Worm (Caenorhabditis elegans) whole organism, L4 larva: Measurements from ENCODE around the gene F10A3.4.

Experiments used
- D1046.2 ChIP-seq: fragments of 200-800 bp; sonication (Bioruptor generic); IDR thresholded peaks from 2 replicates; pipeline ENCODE4 v1.3.6; 2022; ENCODE audit warnings: missing genetic modification characterization, missing compliant biosample characterization
- F26F4.8 ChIP-seq: fragments of 200-800 bp; sonication (Bioruptor generic); conservative IDR thresholded peaks from 2 replicates; pipeline ENCODE4 v1.3.6; 2022; ENCODE audit warnings: missing genetic modification characterization, missing compliant biosample characterization
- F49E8.2 ChIP-seq: sonication (generic microtip); optimal IDR thresholded peaks from 2 replicates; lab custom pipeline; 2016; ENCODE audit warnings: missing compliant biosample characterization, mild to moderate bottlenecking, missing genetic modification characterization, borderline replicate concordance
- Y48G9A.11 ChIP-seq: fragments of 200-800 bp; sonication (Bioruptor generic); IDR thresholded peaks from 2 replicates; pipeline ENCODE4 v1.3.6; 2022; ENCODE audit warnings: missing genetic modification reagents, missing genetic modification characterization, missing compliant biosample characterization
- Y75B8A.6 ChIP-seq: fragments of 200-800 bp; sonication (Bioruptor generic); IDR thresholded peaks from 2 replicates; pipeline ENCODE4 v1.3.6; 2022; ENCODE audit warnings: missing genetic modification reagents, missing genetic modification characterization, missing compliant biosample characterization
- aha-1 ChIP-seq: fragments of 150-350 bp; peaks from one replicate; lab custom pipeline; 2014; ENCODE audit warnings: missing biosample characterization, missing genetic modification characterization
- ama-1 ChIP-seq: fragments of 150-350 bp; optimal IDR thresholded peaks from 2 replicates; lab custom pipeline; 2014; ENCODE audit warnings: inconsistent platforms, mixed read lengths
- attf-4 ChIP-seq: sonication (generic microtip); optimal IDR thresholded peaks from 3 replicates; lab custom pipeline; 2017; ENCODE audit warnings: missing biosample characterization, missing genetic modification characterization
- ceh-32 ChIP-seq: sonication (generic microtip); optimal IDR thresholded peaks from 2 replicates; lab custom pipeline; 2016; ENCODE audit warnings: mild to moderate bottlenecking, missing genetic modification characterization, missing compliant biosample characterization; ENCODE audit not compliant: poor library complexity
- ceh-44 ChIP-seq: fragments of 200-800 bp; sonication (Bioruptor generic); IDR thresholded peaks from 2 replicates; pipeline ENCODE4 v1.3.6; 2022; ENCODE audit warnings: missing genetic modification reagents, missing genetic modification characterization, missing compliant biosample characterization
- daf-16 ChIP-seq, 3 experiments: sonication (generic microtip); optimal IDR thresholded peaks; 2 replicates each; lab custom pipeline; 2016 to 2017; ENCODE audit warnings: missing genetic modification characterization in 3 of 3, missing genetic modification reagents in 3 of 3, mild to moderate bottlenecking in 2 of 3, missing compliant biosample characterization in 2 of 3, missing biosample characterization in 1 of 3, moderate library complexity in 1 of 3
- dpl-1 ChIP-seq: fragments of 150-350 bp; optimal IDR thresholded peaks from 2 replicates; lab custom pipeline; 2014; ENCODE audit warnings: missing biosample characterization, missing genetic modification reagents, missing genetic modification characterization
- dve-1 ChIP-seq: sonication (generic microtip); optimal IDR thresholded peaks from 2 replicates; lab custom pipeline; 2017; ENCODE audit warnings: antibody characterized with exemption, mild to moderate bottlenecking, missing genetic modification characterization, missing compliant biosample characterization; ENCODE audit not compliant: insufficient read depth
- egl-27 ChIP-seq: sonication (generic microtip); optimal IDR thresholded peaks from 3 replicates; lab custom pipeline; 2017; ENCODE audit warnings: missing biosample characterization, missing genetic modification reagents, missing genetic modification characterization
- fkh-10 ChIP-seq: fragments of 150-350 bp; optimal IDR thresholded peaks from 2 replicates; lab custom pipeline; 2014; ENCODE audit warnings: missing biosample characterization, missing genetic modification reagents, missing genetic modification characterization
- fos-1 ChIP-seq: fragments of 150-350 bp; optimal IDR thresholded peaks from 2 replicates; lab custom pipeline; 2014; ENCODE audit warnings: missing biosample characterization, missing genetic modification characterization
- gei-8 ChIP-seq: fragments of 200-800 bp; sonication (Bioruptor generic); optimal IDR thresholded peaks from 2 replicates; lab custom pipeline; 2018; ENCODE audit warnings: mild to moderate bottlenecking, missing genetic modification characterization, missing compliant biosample characterization
- hif-1 ChIP-seq, 2 experiments: sonication (generic microtip); optimal IDR thresholded peaks; 2 replicates each; lab custom pipeline; 2016 to 2017; ENCODE audit warnings: missing compliant biosample characterization in 2 of 2, missing genetic modification characterization in 2 of 2, missing genetic modification reagents in 2 of 2, missing genotype in 2 of 2, mild to moderate bottlenecking in 1 of 2
- hlh-30 ChIP-seq: sonication (generic microtip); optimal IDR thresholded peaks from 2 replicates; lab custom pipeline; 2017; ENCODE audit warnings: antibody characterized with exemption, mild to moderate bottlenecking, missing genetic modification characterization, missing compliant biosample characterization; ENCODE audit not compliant: insufficient read depth
- jun-1 ChIP-seq: fragments of 150-350 bp; optimal IDR thresholded peaks from 2 replicates; lab custom pipeline; 2014; ENCODE audit warnings: missing biosample characterization, missing genetic modification reagents, missing genetic modification characterization
- lin-29 ChIP-seq: fragments of 200-800 bp; sonication (Bioruptor generic); IDR thresholded peaks from 2 replicates; pipeline ENCODE4 v1.3.6; 2022; ENCODE audit warnings: missing genetic modification reagents, missing genetic modification characterization, missing compliant biosample characterization
- mdl-1 ChIP-seq, 2 experiments: fragments of 150-350 bp in 1 of 2; sonication (generic microtip) in 1 of 2; optimal IDR thresholded peaks; 2 replicates each; lab custom pipeline; 2014 to 2017; ENCODE audit warnings: missing biosample characterization in 2 of 2, missing genetic modification characterization in 2 of 2
- mdt-29 ChIP-seq: fragments of 200-800 bp; sonication (Bioruptor generic); IDR thresholded peaks from 2 replicates; pipeline ENCODE4 v1.3.6; 2022; ENCODE audit warnings: missing genetic modification reagents, missing genetic modification characterization, missing compliant biosample characterization
- mep-1 ChIP-seq: fragments of 150-350 bp; sonication (generic microtip); optimal IDR thresholded peaks from 3 replicates; lab custom pipeline; 2014; ENCODE audit warnings: missing biosample characterization, missing genetic modification characterization
- mes-2 ChIP-seq: sonication (generic microtip); optimal IDR thresholded peaks from 2 replicates; lab custom pipeline; 2016; ENCODE audit warnings: missing genotype, mild to moderate bottlenecking, missing genetic modification characterization, missing compliant biosample characterization; ENCODE audit not compliant: poor library complexity, severe bottlenecking
- mxl-2 ChIP-seq: fragments of 200-800 bp; sonication (Bioruptor generic); conservative IDR thresholded peaks from 2 replicates; pipeline ENCODE4 v1.3.6; 2022; ENCODE audit warnings: missing genetic modification reagents, missing genetic modification characterization, missing compliant biosample characterization
- mxl-3 ChIP-seq: fragments of 200-800 bp; sonication (Bioruptor generic); optimal IDR thresholded peaks from 2 replicates; lab custom pipeline; 2018; ENCODE audit warnings: mild to moderate bottlenecking, missing genetic modification characterization, missing compliant biosample characterization
- nhr-10 ChIP-seq: fragments of 150-350 bp; optimal IDR thresholded peaks from 2 replicates; lab custom pipeline; 2014; ENCODE audit warnings: missing biosample characterization, missing genetic modification characterization
- nhr-11 ChIP-seq: fragments of 150-350 bp; optimal IDR thresholded peaks from 2 replicates; lab custom pipeline; 2014; ENCODE audit warnings: missing biosample characterization, missing genetic modification characterization
- nhr-111 ChIP-seq: fragments of 200-800 bp; sonication (Bioruptor generic); optimal IDR thresholded peaks from 2 replicates; lab custom pipeline; 2018; ENCODE audit warnings: mild to moderate bottlenecking, missing genetic modification characterization, missing compliant biosample characterization
- nhr-28 ChIP-seq: fragments of 150-350 bp; optimal IDR thresholded peaks from 2 replicates; lab custom pipeline; 2014; ENCODE audit warnings: missing biosample characterization, missing genetic modification characterization
- nhr-48 ChIP-seq: sonication (generic microtip); optimal IDR thresholded peaks from 2 replicates; lab custom pipeline; 2016; ENCODE audit warnings: mild to moderate bottlenecking, missing genetic modification characterization, missing compliant biosample characterization
- nhr-77 ChIP-seq: fragments of 150-350 bp; optimal IDR thresholded peaks from 2 replicates; lab custom pipeline; 2014; ENCODE audit warnings: missing biosample characterization, missing genetic modification characterization
- php-3 ChIP-seq: fragments of 200-800 bp; sonication (Bioruptor generic); IDR thresholded peaks from 2 replicates; pipeline ENCODE4 v1.3.6; 2022; ENCODE audit warnings: missing genetic modification reagents, missing genetic modification characterization, missing compliant biosample characterization
- pqm-1 ChIP-seq: sonication (generic microtip); optimal IDR thresholded peaks from 2 replicates; lab custom pipeline; 2017; ENCODE audit warnings: missing biosample characterization, missing genetic modification characterization
- skn-1 ChIP-seq: fragments of 150-350 bp; optimal IDR thresholded peaks from 2 replicates; lab custom pipeline; 2014; ENCODE audit warnings: missing biosample characterization, missing genetic modification characterization
- snpc-4 ChIP-seq: fragments of 150-350 bp; optimal IDR thresholded peaks from 2 replicates; lab custom pipeline; 2014; ENCODE audit warnings: missing biosample characterization, missing genetic modification characterization
- spr-3 ChIP-seq: fragments of 200-800 bp; sonication (Bioruptor generic); optimal IDR thresholded peaks from 2 replicates; lab custom pipeline; 2018; ENCODE audit warnings: mild to moderate bottlenecking, missing genetic modification characterization, missing compliant biosample characterization
- tra-1 ChIP-seq: fragments of 200-800 bp; sonication (Bioruptor generic); IDR thresholded peaks from 2 replicates; pipeline ENCODE4 v1.3.6; 2022; ENCODE audit warnings: missing genetic modification reagents, missing genetic modification characterization, missing compliant biosample characterization
- unc-130 ChIP-seq: sonication (generic microtip); optimal IDR thresholded peaks from 2 replicates; lab custom pipeline; 2016; ENCODE audit warnings: missing genetic modification reagents, missing genetic modification characterization, missing compliant biosample characterization
- unc-39 ChIP-seq: sonication (generic microtip); optimal IDR thresholded peaks from 2 replicates; lab custom pipeline; 2017; ENCODE audit warnings: missing biosample characterization, missing genetic modification characterization
- unc-62 ChIP-seq, 3 experiments: fragments of 150-350 bp in 1 of 3; sonication (generic microtip); optimal IDR thresholded peaks in 2 of 3; peaks in 1 of 3; 1 replicate in 1 of 3; 2 replicates in 2 of 3; lab custom pipeline; 2014 to 2017; ENCODE audit warnings: missing biosample characterization in 3 of 3, missing genetic modification characterization in 3 of 3, missing genetic modification reagents in 3 of 3, missing genotype in 1 of 3
- zfp-2 ChIP-seq: sonication (generic microtip); optimal IDR thresholded peaks from 2 replicates; lab custom pipeline; 2016; ENCODE audit warnings: mild to moderate bottlenecking, missing genetic modification characterization, missing compliant biosample characterization
- zip-11 ChIP-seq: fragments of 200-800 bp; sonication (Bioruptor generic); IDR thresholded peaks from 2 replicates; pipeline ENCODE4 v1.3.6; 2022; ENCODE audit warnings: missing genetic modification characterization, missing compliant biosample characterization
- zip-2 ChIP-seq: fragments of 150-350 bp; optimal IDR thresholded peaks from 2 replicates; lab custom pipeline; 2014; ENCODE audit warnings: missing biosample characterization, missing genetic modification characterization

Gene F10A3.4

DNA sequence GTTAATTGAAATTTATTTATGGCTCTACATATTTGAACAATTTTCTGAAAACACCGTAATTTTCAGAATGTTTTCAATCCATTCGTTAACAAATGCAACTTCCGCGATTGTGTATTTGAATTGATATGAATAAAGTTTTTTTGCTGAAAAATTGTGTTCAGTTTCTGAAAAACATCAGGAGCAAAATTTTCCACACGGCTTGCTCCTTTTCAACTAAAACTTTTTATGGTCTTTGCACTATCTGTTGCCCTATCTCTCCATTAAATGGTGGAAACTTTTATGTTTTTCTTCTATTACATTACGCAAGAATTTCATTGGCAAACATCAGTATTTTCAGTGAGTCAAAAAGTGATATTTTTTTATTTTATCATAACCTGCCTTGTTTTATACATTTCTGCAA lies at the start of gene F10A3.4:
Gene F10A3.4, plus strand, starts transcription at position 301 of the 400 bp plus-strand sequence.
- TF ChIP-seq nhr-77 (tag; lab: Kevin White, UChicago) (no peak), jun-1 (tag; lab: Kevin White, UChicago) (no peak), mes-2 (tag; lab: Kevin White, UChicago) (no peak), D1046.2 (GFP tag; lab: Robert Waterston, UW) (no peak), mxl-3 (GFP tag; lab: Kevin White, UChicago) (no peak), zip-11 (no peak), mep-1 (no peak), ceh-32 (tag; lab: Kevin White, UChicago) (no peak)

DNA sequence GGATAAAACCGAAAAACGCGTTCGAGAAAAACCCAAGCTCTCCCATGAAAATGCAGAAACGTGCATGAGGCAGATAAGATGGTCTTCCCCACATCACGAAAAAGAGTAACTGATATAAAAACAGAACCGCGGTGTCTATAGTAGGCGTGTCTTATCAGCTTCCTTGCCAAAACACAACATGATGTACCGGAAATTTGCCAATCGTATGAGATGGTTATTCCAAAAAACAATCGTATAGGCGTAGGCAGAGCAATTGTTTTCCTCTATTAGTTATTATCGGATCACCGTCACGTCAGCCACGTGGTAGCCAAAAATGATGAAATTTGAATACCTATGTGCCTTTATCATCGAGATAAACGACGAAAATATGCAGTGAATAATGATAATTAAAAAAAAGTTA lies 49.5 kb upstream of the F10A3.4 start, which contains the start of gene str-7:
Gene str-7, minus strand, starts transcription at position 101 of the 400 bp plus-strand sequence.
- TF ChIP-seq nhr-111 (GFP tag; lab: Kevin White, UChicago) = no peak

DNA sequence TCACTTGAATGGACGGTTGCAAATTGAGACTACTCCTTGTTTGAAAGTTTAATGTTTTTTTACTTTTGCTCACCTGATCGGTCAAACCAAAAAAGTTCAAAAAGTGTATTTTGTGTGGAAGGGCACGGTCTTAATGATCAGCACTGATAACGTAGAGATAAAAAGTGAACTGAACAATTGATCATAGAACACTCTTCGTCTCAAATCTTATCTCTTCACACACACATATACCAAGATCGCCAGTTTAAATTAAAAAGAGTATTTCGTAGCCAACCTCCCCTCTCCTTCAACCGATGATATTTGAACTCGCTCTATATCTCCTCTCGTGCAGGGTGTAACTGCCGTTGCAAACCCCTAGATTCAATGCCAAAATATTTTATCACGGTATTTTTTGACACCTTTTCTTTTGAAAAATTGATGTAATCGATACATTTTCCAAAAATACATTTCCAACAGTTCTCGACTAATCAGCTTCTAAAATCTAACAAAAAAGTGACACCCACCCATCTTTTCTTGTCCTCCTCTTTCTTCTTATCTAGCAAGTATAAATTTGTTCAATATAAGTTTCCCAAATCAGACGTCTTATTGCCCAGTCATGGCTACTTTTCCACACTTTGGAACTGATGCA lies 48.7 kb upstream of the F10A3.4 start, which contains the start of gene cth-1:
Gene cth-1, plus strand, starts transcription at position 578 of the 628 bp plus-strand sequence.
- TF ChIP-seq lin-29 (no peak), mes-2 (tag; lab: Kevin White, UChicago) (no peak), nhr-48 (tag; lab: Kevin White, UChicago) (peak; percentile 74), spr-3 (GFP tag; lab: Kevin White, UChicago) (no peak), snpc-4 (no peak), tra-1 (GFP tag; lab: Robert Waterston, UW) (no peak), egl-27 (tag; lab: Kevin White, UChicago) (no peak), Y75B8A.6 (GFP tag; lab: Robert Waterston, UW) (no peak), pqm-1 (tag; lab: Kevin White, UChicago) (peak; percentile 64), unc-62 (GFP tag; optimal IDR thresholded peaks at IDR 0.05 in 1 of 2; lab: Kevin White, UChicago) (peak in 1 of 2 experiments; percentile 27), unc-62 (tag; optimal IDR thresholded peaks at IDR 0.05; lab: Kevin White, UChicago) (no peak), nhr-111 (GFP tag; lab: Kevin White, UChicago) (no peak), dpl-1 (GFP tag; lab: Kevin White, UChicago) (no peak), nhr-28 (tag; lab: Kevin White, UChicago) (peak; percentile 97), jun-1 (tag; lab: Kevin White, UChicago) (no peak), F49E8.2 (no peak), nhr-11 (tag; lab: Kevin White, UChicago) (no peak), mdt-29 (GFP tag; lab: Robert Waterston, UW) (no peak), daf-16 (GFP tag; optimal IDR thresholded peaks at IDR 0.05; lab: Kevin White, UChicago) (no peak), daf-16 (tag; optimal IDR thresholded peaks at IDR 0.05; lab: Kevin White, UChicago) (peak; percentile 50), unc-39 (no peak), fos-1 (tag; lab: Kevin White, UChicago) (no peak), nhr-10 (tag; lab: Kevin White, UChicago) (no peak), hlh-30 (tag; lab: Kevin White, UChicago) (peak; percentile 32), ama-1 (lab: Kevin White, UChicago) (no peak), mxl-2 (GFP tag; lab: Robert Waterston, UW) (no peak), F26F4.8 (no peak), aha-1 (tag; lab: Kevin White, UChicago) (peak; percentile 63), gei-8 (GFP tag; lab: Kevin White, UChicago) (no peak), hif-1 (tag; optimal IDR thresholded peaks at IDR 0.05; lab: Kevin White, UChicago) (no peak), zip-2 (tag; lab: Kevin White, UChicago) (no peak), D1046.2 (GFP tag; lab: Robert Waterston, UW) (no peak), dve-1 (tag; lab: Kevin White, UChicago) (peak; percentile 66), zfp-2 (tag; lab: Kevin White, UChicago) (no peak), mdl-1 (tag; optimal IDR thresholded peaks at IDR 0.05; lab: Kevin White, UChicago) (no peak), fkh-10 (GFP tag; lab: Kevin White, UChicago) (no peak), Y48G9A.11 (GFP tag; lab: Robert Waterston, UW) (no peak), skn-1 (tag; lab: Kevin White, UChicago) (no peak), php-3 (GFP tag; lab: Robert Waterston, UW) (no peak), ceh-44 (GFP tag; lab: Robert Waterston, UW) (no peak), attf-4 (tag; lab: Kevin White, UChicago) (no peak), unc-130 (GFP tag; lab: Kevin White, UChicago) (no peak)
